Fruit fly (Drosophila melanogaster) whole organism, embryonic: ENCODE measurements around the gene CG18281.

ENCODE experiments used
- aop ChIP-seq: fragments of 200-800 bp; sonication (Bioruptor generic); IDR thresholded peaks from 2 replicates; pipeline ENCODE4 v1.3.6; 2022; ENCODE audit warnings: missing biosample characterization, missing genetic modification characterization
- gfzf ChIP-seq: fragments of 200-800 bp; sonication (Bioruptor generic); optimal IDR thresholded peaks from 2 replicates; lab custom pipeline; 2016; ENCODE audit warnings: missing biosample characterization, mild to moderate bottlenecking, missing genetic modification characterization, moderate library complexity

- TF ChIP-seq gfzf (GFP tag; lab: Kevin White, UChicago) (no peak), aop (no peak)
Observed at dm6 chr3L:20491525-20492132, 8.0 kb upstream of the CG18281 start, which contains the start of gene ND-39.
